Worm (Caenorhabditis elegans): ENCODE measurements around the gene R01H2.8.

Gene R01H2.8

DNA sequence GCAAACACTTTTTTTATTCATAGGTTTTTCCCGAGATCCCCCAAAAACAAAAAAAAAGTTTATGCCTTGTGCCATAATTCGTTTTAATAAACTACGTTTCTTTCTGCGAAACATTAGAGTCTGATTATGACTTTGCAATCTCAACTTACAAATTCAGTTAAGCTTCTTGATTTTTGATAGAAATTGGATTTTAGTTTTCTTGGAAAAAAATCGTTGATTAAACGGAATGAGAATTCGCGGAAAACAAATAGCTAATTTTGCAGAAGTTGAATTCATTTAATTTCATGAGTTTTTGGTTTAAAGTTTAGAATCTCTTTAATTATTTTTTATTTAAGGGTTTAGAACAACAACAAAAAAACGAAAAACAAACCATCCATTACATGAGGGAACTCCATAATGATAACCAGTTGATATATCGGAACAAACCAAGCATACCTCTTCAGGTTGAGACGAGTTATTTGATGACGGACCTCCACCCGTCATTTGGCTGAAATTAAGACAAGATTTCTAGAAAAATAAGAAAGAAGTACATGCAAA is 46.2 kb downstream of the R01H2.8 start, which contains the start of gene nhr-10 (continued):
- TF ChIP-seq dpl-1 (GFP tag; optimal IDR thresholded peaks at IDR 0.05) (no peak), nhr-20 (tag; optimal IDR thresholded peaks at IDR 0.05) (peak; percentile 0), grh-1 (GFP tag; IDR thresholded peaks at IDR 0.05) (no peak), lin-14 (GFP tag; optimal IDR thresholded peaks at IDR 0.05) (peak; percentile 40), vab-15 (tag; optimal IDR thresholded peaks at IDR 0.05) (no peak), lin-13 (GFP tag; optimal IDR thresholded peaks at IDR 0.05) (no peak), nhr-47 (tag; optimal IDR thresholded peaks at IDR 0.05) (peak; percentile 74), egl-13 (tag; optimal IDR thresholded peaks at IDR 0.05) (no peak), nhr-71 (tag; optimal IDR thresholded peaks at IDR 0.05) (peak; percentile 74), hlh-17 (GFP tag; optimal IDR thresholded peaks at IDR 0.05; ENCODE audit: borderline replicate concordance) (no peak), lin-35 (GFP tag; optimal IDR thresholded peaks at IDR 0.05) (no peak), hpl-2 (GFP tag; optimal IDR thresholded peaks at IDR 0.05) (no peak), efl-1 (optimal IDR thresholded peaks at IDR 0.05) (no peak), efl-1 (GFP tag; optimal IDR thresholded peaks at IDR 0.05 in 1 of 2) (no peak)

DNA sequence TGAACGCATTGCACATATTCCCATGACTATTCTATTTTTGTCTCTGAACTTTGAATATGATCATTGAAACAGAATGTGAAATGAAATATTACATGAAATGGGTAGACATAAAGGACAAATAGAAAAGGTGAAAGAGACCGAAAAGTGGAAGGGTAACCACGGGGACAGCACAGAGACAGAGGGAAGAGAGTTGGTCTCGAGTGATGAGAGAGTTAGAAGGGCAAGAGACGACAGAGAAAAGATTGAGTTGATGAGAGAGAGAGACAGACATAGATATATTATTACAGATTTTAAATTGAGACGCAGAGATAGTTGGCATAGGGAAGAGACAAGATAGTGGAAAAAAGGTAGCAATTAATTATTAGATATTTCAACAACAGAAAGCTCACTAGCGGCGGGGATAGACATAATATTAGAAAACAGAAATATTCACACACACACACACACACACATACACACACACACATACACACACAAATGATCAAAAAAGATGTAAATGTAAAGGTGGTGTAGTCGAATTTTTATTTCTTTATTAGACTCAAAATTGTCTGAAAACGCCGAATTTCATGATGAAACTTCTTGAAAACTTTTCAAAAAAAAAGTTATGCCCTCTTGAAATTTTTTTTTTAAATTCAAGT is 47.9 kb downstream of the R01H2.8 start:
- TF ChIP-seq nhr-85 (tag) = peak; percentile 95
- peak; percentile 77 for TF ChIP-seq mep-1 (tag; optimal IDR thresholded peaks at IDR 0.05)
- peak; percentile 2 for TF ChIP-seq lin-13 (GFP tag; optimal IDR thresholded peaks at IDR 0.05)
- peak; percentile 91 for TF ChIP-seq nhr-71 (tag; optimal IDR thresholded peaks at IDR 0.05)
- no peak for TF ChIP-seq mab-9 (GFP tag; IDR thresholded peaks at IDR 0.05)
- peak; percentile 60 for TF ChIP-seq lir-3 (tag; optimal IDR thresholded peaks at IDR 0.05; ENCODE audit: poor library complexity)
- TF ChIP-seq xbp-1 (tag; optimal IDR thresholded peaks at IDR 0.05) = peak; percentile 50
- TF ChIP-seq lsy-2 (tag; optimal IDR thresholded peaks at IDR 0.05) = peak; percentile 73 to 84
- TF ChIP-seq pax-3 (tag; optimal IDR thresholded peaks at IDR 0.05) = peak; percentile 53
- peak; percentile 68 for TF ChIP-seq aly-2 (tag; optimal IDR thresholded peaks at IDR 0.05)
- TF ChIP-seq skn-1 (tag; optimal IDR thresholded peaks at IDR 0.05) = peak; percentile 61
- peak in 3 of 6 experiments; percentile 12 to 40 (median 14) for TF ChIP-seq elt-3 (tag; optimal IDR thresholded peaks at IDR 0.05)
- TF ChIP-seq unc-62 (GFP tag; optimal IDR thresholded peaks at IDR 0.05) = no peak
- peak; percentile 55 for TF ChIP-seq nhr-11 (tag; optimal IDR thresholded peaks at IDR 0.05)
- no peak for TF ChIP-seq ceh-88 (GFP tag; IDR thresholded peaks at IDR 0.05)
- TF ChIP-seq lin-35 (GFP tag; optimal IDR thresholded peaks at IDR 0.05) = peak; percentile 44 to 73
- TF ChIP-seq irx-1 (tag; optimal IDR thresholded peaks at IDR 0.05) = peak; percentile 12
- peak; percentile 55 for TF ChIP-seq tbx-2 (tag; optimal IDR thresholded peaks at IDR 0.05)
- peak; percentile 90 for TF ChIP-seq lin-14 (GFP tag; optimal IDR thresholded peaks at IDR 0.05)
- TF ChIP-seq blmp-1 (tag; optimal IDR thresholded peaks at IDR 0.05) = peak; percentile 78
- TF ChIP-seq sox-4 (tag; optimal IDR thresholded peaks at IDR 0.05) = peak; percentile 43
- TF ChIP-seq dpl-1 (GFP tag; optimal IDR thresholded peaks at IDR 0.05) = peak; percentile 13 to 61 (median 29)
- TF ChIP-seq nhr-237 (tag; optimal IDR thresholded peaks at IDR 0.05) = no peak
- peak; percentile 28 for TF ChIP-seq F16B12.6 (tag; optimal IDR thresholded peaks at IDR 0.05)
- TF ChIP-seq ets-5 (GFP tag; IDR thresholded peaks at IDR 0.05) = no peak
- TF ChIP-seq unc-86 (tag; optimal IDR thresholded peaks at IDR 0.05) = no peak
- TF ChIP-seq jun-1 (tag; optimal IDR thresholded peaks at IDR 0.05) = peak; percentile 84
- TF ChIP-seq nhr-47 (tag; optimal IDR thresholded peaks at IDR 0.05) = peak; percentile 75
- peak; percentile 43 for TF ChIP-seq ztf-4 (tag; optimal IDR thresholded peaks at IDR 0.05)
- TF ChIP-seq snpc-4 (tag; optimal IDR thresholded peaks at IDR 0.05) = peak; percentile 13
- TF ChIP-seq dsc-1 (tag; optimal IDR thresholded peaks at IDR 0.05) = peak; percentile 51
- TF ChIP-seq C16A3.4 (tag; optimal IDR thresholded peaks at IDR 0.05) = peak; percentile 72
- peak; percentile 51 for TF ChIP-seq lin-39 (tag; optimal IDR thresholded peaks at IDR 0.05)
- TF ChIP-seq egl-27 (tag; optimal IDR thresholded peaks at IDR 0.05) = peak; percentile 72 to 78
- peak; percentile 88 for TF ChIP-seq snu-23 (GFP tag; optimal IDR thresholded peaks at IDR 0.05)
- TF ChIP-seq elt-2 (tag; optimal IDR thresholded peaks at IDR 0.05) = peak; percentile 26
- TF ChIP-seq nhr-90 (tag; optimal IDR thresholded peaks at IDR 0.05; ENCODE audit: poor library complexity) = peak; percentile 63
- TF ChIP-seq fkh-8 (tag; optimal IDR thresholded peaks at IDR 0.05) = peak; percentile 86
- TF ChIP-seq swsn-7 (tag; optimal IDR thresholded peaks at IDR 0.05) = peak; percentile 74
- TF ChIP-seq ceh-82 (tag; optimal IDR thresholded peaks at IDR 0.05) = peak; percentile 50 to 64 (median 59)
- TF ChIP-seq fkh-4 (tag; optimal IDR thresholded peaks at IDR 0.05; ENCODE audit: borderline replicate concordance) = no peak
